Fruit fly (Drosophila melanogaster): Measurements from ENCODE around the gene RnrL.

Gene RnrL

DNA sequence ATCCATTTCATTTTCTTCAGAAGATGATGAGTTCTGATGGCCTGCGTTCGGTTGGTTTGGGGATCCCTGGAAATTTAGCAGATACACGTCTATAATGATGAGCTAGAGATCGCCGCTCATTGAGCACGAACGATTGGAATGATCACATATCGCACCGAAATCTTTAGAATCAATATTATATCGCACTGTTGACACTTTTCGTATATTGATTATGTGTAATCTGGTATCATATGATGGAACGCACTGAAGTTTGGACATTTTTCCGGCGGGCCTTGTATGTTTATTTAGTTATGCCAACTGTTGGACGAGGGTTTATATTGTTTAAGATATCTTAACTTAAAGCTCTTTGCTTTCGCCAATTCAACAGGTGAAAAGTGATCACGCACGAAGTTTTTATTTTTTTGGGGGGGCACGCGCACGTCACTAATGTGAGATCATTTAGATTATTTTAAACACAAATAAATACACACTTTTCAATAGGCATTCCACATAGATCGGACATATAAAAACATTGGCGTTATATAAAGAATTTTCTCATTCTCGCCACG lies 6.6 kb downstream of the RnrL start:
- TF ChIP-seq vnd (GFP tag; IDR thresholded peaks at IDR 0.05; ENCODE audit: partially characterized antibody) (peak; percentile 75), CG7786 (GFP tag; optimal IDR thresholded peaks at IDR 0.05) (no peak), exex (tag; optimal IDR thresholded peaks at IDR 0.05) (no peak), hbn (GFP tag; IDR thresholded peaks at IDR 0.05; ENCODE audit: partially characterized antibody) (no peak; the same call in none of the 2 replicates), CG10209 (GFP tag; optimal IDR thresholded peaks at IDR 0.05) (peak; percentile 7), vvl (GFP tag; IDR thresholded peaks at IDR 0.05) (0 out of 2 replicates have a peak, but pooled peaks have one; percentile 5), Nf-YA (GFP tag; IDR thresholded peaks at IDR 0.05) (no peak), CG14014 (GFP tag; IDR thresholded peaks at IDR 0.05) (0 out of 2 replicates have a peak, but pooled peaks have one; percentile 34), CG18011 (GFP tag; optimal IDR thresholded peaks at IDR 0.05) (peak; percentile 8), CG4328 (GFP tag; optimal IDR thresholded peaks at IDR 0.05) (no peak), CG4424 (GFP tag; optimal IDR thresholded peaks at IDR 0.05) (peak; percentile 36), unc-4 (GFP tag; IDR thresholded peaks at IDR 0.05; ENCODE audit: partially characterized antibody) (peak; percentile 76), CG5180 (GFP tag; optimal IDR thresholded peaks at IDR 0.05) (no peak), CG17361 (GFP tag; IDR thresholded peaks at IDR 0.05) (peak; percentile 43; the same call in 1 of the 3 replicates), Mad (GFP tag; optimal IDR thresholded peaks at IDR 0.05) (no peak), Dad (GFP tag; optimal IDR thresholded peaks at IDR 0.05) (no peak), stc (GFP tag; IDR thresholded peaks at IDR 0.05) (no peak), CG34376 (GFP tag; optimal IDR thresholded peaks at IDR 0.05) (no peak), nerfin-2 (GFP tag; IDR thresholded peaks at IDR 0.05; ENCODE audit: partially characterized antibody) (peak; percentile 60), CG10654 (GFP tag; optimal IDR thresholded peaks at IDR 0.05) (no peak), CG9437 (GFP tag; optimal IDR thresholded peaks at IDR 0.05) (peak; percentile 7), grn (GFP tag; optimal IDR thresholded peaks at IDR 0.05) (peak; percentile 40), CG18599 (GFP tag; optimal IDR thresholded peaks at IDR 0.05) (no peak), CG7556 (GFP tag; optimal IDR thresholded peaks at IDR 0.05) (peak; percentile 5), sob (GFP tag; IDR thresholded peaks at IDR 0.05) (peak; percentile 33; the same call in 1 of the 2 replicates), Ets97D (GFP tag; optimal IDR thresholded peaks at IDR 0.05) (no peak), Dip2 (GFP tag; IDR thresholded peaks at IDR 0.05) (no peak), ac (GFP tag; optimal IDR thresholded peaks at IDR 0.05) (no peak), scrt (GFP tag; optimal IDR thresholded peaks at IDR 0.05) (no peak), CG15696 (tag; optimal IDR thresholded peaks at IDR 0.05) (peak; percentile 25), CG9727 (GFP tag; optimal IDR thresholded peaks at IDR 0.05) (peak; percentile 17), CG7987 (GFP tag; optimal IDR thresholded peaks at IDR 0.05) (peak; percentile 21), lbe (GFP tag; optimal IDR thresholded peaks at IDR 0.05) (no peak), ato (GFP tag; IDR thresholded peaks at IDR 0.05; ENCODE audit: partially characterized antibody) (peak; percentile 11; the same call in 1 of the 2 replicates), CG11723 (GFP tag; optimal IDR thresholded peaks at IDR 0.05) (peak; percentile 7), CG10979 (tag; optimal IDR thresholded peaks at IDR 0.05) (peak; percentile 4), fu2 (GFP tag; optimal IDR thresholded peaks at IDR 0.05) (no peak), CG13624 (GFP tag; optimal IDR thresholded peaks at IDR 0.05) (peak; percentile 21), Gug (GFP tag; IDR thresholded peaks at IDR 0.05) (peak; percentile 17; the same call in 1 of the 4 replicates), Asciz (GFP tag; optimal IDR thresholded peaks at IDR 0.05) (no peak), Sry-δ (GFP tag; optimal IDR thresholded peaks at IDR 0.05) (peak; percentile 76), tna (GFP tag; IDR thresholded peaks at IDR 0.05; ENCODE audit: partially characterized antibody) (peak; percentile 57), pfk (GFP tag; optimal IDR thresholded peaks at IDR 0.05) (no peak), ftz-f1 (GFP tag; optimal IDR thresholded peaks at IDR 0.05) (no peak), HLH4C (GFP tag; IDR thresholded peaks at IDR 0.05; ENCODE audit: partially characterized antibody) (peak; percentile 63; the same call in 2 of the 3 replicates), dan (GFP tag; IDR thresholded peaks at IDR 0.05) (no peak), tin (GFP tag; optimal IDR thresholded peaks at IDR 0.05) (peak; percentile 14), mld (GFP tag; IDR thresholded peaks at IDR 0.05; ENCODE audit: partially characterized antibody) (0 out of 3 replicates have a peak, but pooled peaks have one; percentile 51)

All from whole organism, embryonic.